Fruit fly (Drosophila melanogaster) whole organism, embryonic: ENCODE results near the gene Nup98-96.
A peak's percentile ranks its signal among the peaks of the same experiment; 100 is the strongest.

ENCODE experiments used
- B-H1 ChIP-seq: fragments of 200-800 bp; sonication (Bioruptor generic); IDR thresholded peaks from 3 replicates; pipeline ENCODE4 v1.3.6; 2022; ENCODE audit warnings: missing biosample characterization, missing genetic modification characterization
- C15 ChIP-seq: fragments of 200-800 bp; sonication (Bioruptor generic); IDR thresholded peaks from 3 replicates; pipeline ENCODE4 v1.3.6; 2022; ENCODE audit warnings: missing biosample characterization, missing genetic modification characterization
- CG10543 ChIP-seq: fragments of 200-800 bp; sonication (Bioruptor generic); optimal IDR thresholded peaks from 3 replicates; lab custom pipeline; 2017; ENCODE audit warnings: missing biosample characterization, mild to moderate bottlenecking, missing genetic modification characterization, moderate library complexity
- CG11560 ChIP-seq: fragments of 200-800 bp; sonication (Bioruptor generic); IDR thresholded peaks from 3 replicates; pipeline ENCODE4 v1.3.6; 2022; ENCODE audit warnings: missing biosample characterization, missing genetic modification characterization
- CG12104 ChIP-seq: fragments of 200-800 bp; sonication (Bioruptor generic); optimal IDR thresholded peaks from 3 replicates; lab custom pipeline; 2016; ENCODE audit warnings: missing biosample characterization, missing genetic modification characterization
- CG13424 ChIP-seq: fragments of 200-800 bp; sonication (Bioruptor generic); optimal IDR thresholded peaks from 2 replicates; lab custom pipeline; 2019; ENCODE audit warnings: missing biosample characterization, mild to moderate bottlenecking, missing genetic modification characterization, moderate library complexity
- CG13775 ChIP-seq: fragments of 200-800 bp; sonication (Bioruptor generic); optimal IDR thresholded peaks from 3 replicates; lab custom pipeline; 2017; ENCODE audit warnings: missing biosample characterization, mild to moderate bottlenecking, missing genetic modification characterization
- CG17568 ChIP-seq: fragments of 200-800 bp; sonication (Bioruptor generic); optimal IDR thresholded peaks from 2 replicates; lab custom pipeline; 2018; ENCODE audit warnings: missing biosample characterization, mild to moderate bottlenecking, missing genetic modification characterization, moderate library complexity
- CG2712 ChIP-seq: fragments of 200-800 bp; optimal IDR thresholded peaks from 3 replicates; lab custom pipeline; 2019; ENCODE audit warnings: missing biosample characterization, mild to moderate bottlenecking, missing genetic modification characterization, moderate library complexity
- CG34422 ChIP-seq: fragments of 200-800 bp; sonication (Bioruptor generic); IDR thresholded peaks from 3 replicates; pipeline ENCODE4 v1.3.6; 2022; ENCODE audit warnings: missing biosample characterization, missing genetic modification characterization
- CG6175 ChIP-seq: fragments of 200-800 bp; sonication (Bioruptor generic); IDR thresholded peaks from 3 replicates; pipeline ENCODE4 v1.3.6; 2022; ENCODE audit warnings: missing biosample characterization, missing genetic modification characterization
- CG6791 ChIP-seq: fragments of 200-800 bp; sonication (Bioruptor generic); IDR thresholded peaks from 3 replicates; pipeline ENCODE4 v1.3.6; 2022; ENCODE audit warnings: missing biosample characterization, missing genetic modification characterization; ENCODE audit not compliant: partially characterized antibody
- CG6854 ChIP-seq: fragments of 200-800 bp; sonication (Bioruptor generic); optimal IDR thresholded peaks from 3 replicates; lab custom pipeline; 2017; ENCODE audit warnings: missing biosample characterization, mild to moderate bottlenecking, missing genetic modification characterization
- CG8359 ChIP-seq: fragments of 200-800 bp; sonication (Bioruptor generic); optimal IDR thresholded peaks from 2 replicates; lab custom pipeline; 2017; ENCODE audit warnings: missing biosample characterization, mild to moderate bottlenecking, missing genetic modification characterization, borderline replicate concordance
- CG9437 ChIP-seq: fragments of 200-800 bp; sonication (Bioruptor generic); optimal IDR thresholded peaks from 2 replicates; lab custom pipeline; 2018; ENCODE audit warnings: missing biosample characterization, mild to moderate bottlenecking, missing genetic modification characterization
- CG9876 ChIP-seq: fragments of 200-800 bp; sonication (Bioruptor generic); optimal IDR thresholded peaks from 2 replicates; lab custom pipeline; 2016; ENCODE audit warnings: missing biosample characterization, missing genetic modification characterization
- CTCF ChIP-seq: fragments of 200-800 bp; sonication (Bioruptor generic); optimal IDR thresholded peaks from 2 replicates; lab custom pipeline; 2017; ENCODE audit warnings: missing biosample characterization, mild to moderate bottlenecking, missing genetic modification characterization, moderate library complexity
- E2f1 ChIP-seq: fragments of 200-800 bp; sonication (Bioruptor generic); IDR thresholded peaks from 2 replicates; pipeline ENCODE4 v1.3.6; 2022; ENCODE audit warnings: missing biosample characterization, missing genetic modification characterization
- HLHmδ ChIP-seq: fragments of 200-800 bp; sonication (Bioruptor generic); optimal IDR thresholded peaks from 2 replicates; lab custom pipeline; 2018; ENCODE audit warnings: missing biosample characterization, mild to moderate bottlenecking, missing genetic modification characterization, moderate library complexity
- Hmr ChIP-seq: fragments of 200-800 bp; sonication (Bioruptor generic); optimal IDR thresholded peaks from 3 replicates; lab custom pipeline; 2017; ENCODE audit warnings: mild to moderate bottlenecking, missing biosample characterization, missing genetic modification reagents, missing genetic modification characterization
- Lpt ChIP-seq: fragments of >200 bp; optimal IDR thresholded peaks from 2 replicates; lab custom pipeline; 2018; ENCODE audit warnings: missing biosample characterization, missing genetic modification characterization
- MBD-R2 ChIP-seq: fragments of 200-800 bp; sonication (Bioruptor generic); IDR thresholded peaks from 2 replicates; pipeline ENCODE4 v1.3.6; 2022; ENCODE audit warnings: missing biosample characterization, missing genetic modification characterization
- Med ChIP-seq: fragments of 200-800 bp; sonication (Bioruptor generic); peaks from one replicate; lab custom pipeline; 2016; ENCODE audit warnings: missing biosample characterization, missing genetic modification characterization, mild to moderate bottlenecking, inconsistent platforms, moderate library complexity
- Myb ChIP-seq: fragments of 200-800 bp; sonication (Bioruptor generic); optimal IDR thresholded peaks from 2 replicates; lab custom pipeline; 2016; ENCODE audit warnings: missing biosample characterization, missing genetic modification characterization
- NC2α ChIP-seq: fragments of 200-800 bp; sonication (Bioruptor generic); optimal IDR thresholded peaks from 2 replicates; lab custom pipeline; 2016; ENCODE audit warnings: missing biosample characterization, missing genetic modification characterization
- Nf-YC ChIP-seq: fragments of 200-800 bp; optimal IDR thresholded peaks from 3 replicates; lab custom pipeline; 2019; ENCODE audit warnings: missing biosample characterization, mild to moderate bottlenecking, missing genetic modification characterization, moderate library complexity
- Rx ChIP-seq: fragments of 200-800 bp; sonication (Bioruptor generic); IDR thresholded peaks from 2 replicates; pipeline ENCODE4 v1.3.6; 2022; ENCODE audit warnings: missing biosample characterization, missing genetic modification characterization
- Sin3A ChIP-seq: fragments of >200 bp; optimal IDR thresholded peaks from 2 replicates; lab custom pipeline; 2018
- Six4 ChIP-seq: fragments of 200-800 bp; sonication (Bioruptor generic); optimal IDR thresholded peaks from 2 replicates; lab custom pipeline; 2016; ENCODE audit warnings: missing biosample characterization, missing genetic modification characterization
- Sry-β ChIP-seq: fragments of 200-800 bp; sonication (Bioruptor generic); optimal IDR thresholded peaks from 2 replicates; lab custom pipeline; 2018; ENCODE audit warnings: missing biosample characterization, mild to moderate bottlenecking, missing genetic modification characterization, moderate library complexity
- ab ChIP-seq: fragments of 200-800 bp; sonication (Bioruptor generic); optimal IDR thresholded peaks from 2 replicates; lab custom pipeline; 2016; ENCODE audit warnings: missing biosample characterization, missing genetic modification characterization
- ara ChIP-seq: fragments of 200-800 bp; sonication (Bioruptor generic); IDR thresholded peaks from 2 replicates; pipeline ENCODE4 v1.3.6; 2022; ENCODE audit warnings: missing biosample characterization, missing genetic modification characterization
- ato ChIP-seq: fragments of 200-800 bp; sonication (Bioruptor generic); IDR thresholded peaks from 2 replicates; pipeline ENCODE4 v1.3.6; 2022; ENCODE audit warnings: missing biosample characterization, missing genetic modification characterization; ENCODE audit not compliant: partially characterized antibody
- cas ChIP-seq: fragments of 200-800 bp; sonication (Bioruptor generic); IDR thresholded peaks from 2 replicates; pipeline ENCODE4 v1.3.6; 2022; ENCODE audit warnings: missing biosample characterization, missing genetic modification characterization
- caup ChIP-seq: fragments of 200-800 bp; sonication (Bioruptor generic); optimal IDR thresholded peaks from 3 replicates; lab custom pipeline; 2017; ENCODE audit warnings: missing biosample characterization, mild to moderate bottlenecking, missing genetic modification characterization, moderate library complexity; ENCODE audit not compliant: severe bottlenecking
- chinmo ChIP-seq: fragments of 200-800 bp; sonication (Bioruptor generic); IDR thresholded peaks from 4 replicates; pipeline ENCODE4 v1.3.6; 2022; ENCODE audit warnings: missing biosample characterization, missing genetic modification characterization; ENCODE audit not compliant: partially characterized antibody
- ems ChIP-seq: fragments of 200-800 bp; sonication (Bioruptor generic); optimal IDR thresholded peaks from 3 replicates; lab custom pipeline; 2016; ENCODE audit warnings: missing biosample characterization, missing genetic modification characterization
- gsb-n ChIP-seq: fragments of 200-800 bp; sonication (Bioruptor generic); optimal IDR thresholded peaks from 3 replicates; lab custom pipeline; 2018; ENCODE audit warnings: missing biosample characterization, mild to moderate bottlenecking, missing genetic modification characterization
- h ChIP-seq: fragments of >200 bp; optimal IDR thresholded peaks from 2 replicates; lab custom pipeline; 2017
- ind ChIP-seq: fragments of 200-800 bp; sonication (Bioruptor generic); optimal IDR thresholded peaks from 3 replicates; lab custom pipeline; 2016; ENCODE audit warnings: missing biosample characterization, missing genetic modification characterization
- lmd ChIP-seq: fragments of 200-800 bp; sonication (Bioruptor generic); IDR thresholded peaks from 2 replicates; pipeline ENCODE4 v1.3.6; 2022; ENCODE audit warnings: missing biosample characterization, missing genetic modification characterization
- maf-S ChIP-seq: fragments of 200-800 bp; sonication (Bioruptor generic); optimal IDR thresholded peaks from 2 replicates; lab custom pipeline; 2016; ENCODE audit warnings: missing biosample characterization, missing genetic modification characterization
- odd ChIP-seq: fragments of 200-800 bp; sonication (Bioruptor generic); optimal IDR thresholded peaks from 2 replicates; lab custom pipeline; 2017; ENCODE audit warnings: missing biosample characterization, mild to moderate bottlenecking, missing genetic modification characterization
- phol ChIP-seq: fragments of 200-800 bp; sonication (Bioruptor generic); optimal IDR thresholded peaks from 3 replicates; lab custom pipeline; 2018; ENCODE audit warnings: missing biosample characterization, mild to moderate bottlenecking, missing genetic modification characterization, moderate library complexity
- pros ChIP-seq: fragments of 200-800 bp; sonication (Bioruptor generic); optimal IDR thresholded peaks from 3 replicates; lab custom pipeline; 2019; ENCODE audit warnings: missing biosample characterization, mild to moderate bottlenecking, missing genetic modification characterization, moderate library complexity
- rib ChIP-seq: fragments of 200-800 bp; sonication (Bioruptor generic); IDR thresholded peaks from 2 replicates; pipeline ENCODE4 v1.3.6; 2022; ENCODE audit warnings: missing biosample characterization, missing genetic modification characterization
- schlank ChIP-seq: fragments of 200-800 bp; sonication (Bioruptor generic); optimal IDR thresholded peaks from 2 replicates; lab custom pipeline; 2018; ENCODE audit warnings: missing biosample characterization, mild to moderate bottlenecking, missing genetic modification characterization
- sna ChIP-seq: fragments of 200-800 bp; sonication (Bioruptor generic); IDR thresholded peaks from 2 replicates; pipeline ENCODE4 v1.3.6; 2022; ENCODE audit warnings: missing biosample characterization, missing genetic modification characterization; ENCODE audit not compliant: partially characterized antibody
- tll ChIP-seq, 2 experiments: fragments of 200-800 bp in 1 of 2; fragments of >200 bp in 1 of 2; sonication (Bioruptor generic) in 1 of 2; optimal IDR thresholded peaks; 2 replicates each; lab custom pipeline; 2017 to 2019; ENCODE audit warnings: missing biosample characterization in 2 of 2, missing genetic modification characterization in 2 of 2, mild to moderate bottlenecking in 1 of 2, moderate library complexity in 1 of 2
- usp ChIP-seq: fragments of >200 bp; optimal IDR thresholded peaks from 2 replicates; lab custom pipeline; 2017; ENCODE audit warnings: missing biosample characterization, missing genetic modification characterization
- vfl ChIP-seq: fragments of 200-800 bp; sonication (Bioruptor generic); optimal IDR thresholded peaks from 2 replicates; lab custom pipeline; 2016; ENCODE audit warnings: missing biosample characterization, missing genetic modification characterization

The Nup98-96 gene

dm6 chr3R:23782456-23783402, 1.3 kb upstream of the Nup98-96 start (continued):
- TF ChIP-seq Hmr (GFP tag; lab: Kevin White, UChicago) (peak; percentile 71), CG11560 (tag; lab: Robert Waterston, UW) (peak; percentile 37; the same call in 1 of the 3 replicates), Six4 (GFP tag; lab: Kevin White, UChicago) (peak; percentile 83), schlank (tag; lab: Kevin White, UChicago) (peak; percentile 74), h (lab: Kevin White, UChicago) (no peak), tll (GFP tag; optimal IDR thresholded peaks at IDR 0.05; lab: Kevin White, UChicago) (peak in 1 of 2 experiments; percentile 80), Lpt (GFP tag; lab: Kevin White, UChicago) (no peak), MBD-R2 (GFP tag; lab: Robert Waterston, UW) (peak; percentile 32; the same call in 1 of the 2 replicates), phol (tag; lab: Kevin White, UChicago) (peak; percentile 95), usp (no peak), CG9437 (GFP tag; lab: Kevin White, UChicago) (peak; percentile 83), CG13424 (tag; lab: Kevin White, UChicago) (peak; percentile 82), CG6854 (GFP tag; lab: Kevin White, UChicago) (peak; percentile 43), CG12104 (GFP tag; lab: Kevin White, UChicago) (peak; percentile 70), CG9876 (GFP tag; lab: Kevin White, UChicago) (no peak), CG8359 (GFP tag; lab: Kevin White, UChicago) (peak; percentile 81), C15 (no peak), ab (peak; percentile 83), CG2712 (tag; lab: Kevin White, UChicago) (peak; percentile 96), E2f1 (GFP tag; lab: Robert Waterston, UW) (peak; percentile 78), ind (GFP tag; lab: Kevin White, UChicago) (peak; percentile 80), ems (GFP tag; lab: Kevin White, UChicago) (peak; percentile 73), sna (GFP tag; lab: Robert Waterston, UW) (0 out of 2 replicates have a peak, but pooled peaks have one; percentile 38), cas (GFP tag; lab: Robert Waterston, UW) (no peak), pros (GFP tag; lab: Kevin White, UChicago) (peak; percentile 63), CG17568 (GFP tag; lab: Kevin White, UChicago) (peak; percentile 73), gsb-n (tag; lab: Kevin White, UChicago) (peak; percentile 95), ato (GFP tag; lab: Robert Waterston, UW) (no peak), Myb (GFP tag; lab: Kevin White, UChicago) (peak; percentile 42), Nf-YC (tag; lab: Kevin White, UChicago) (peak; percentile 85), chinmo (no peak), Rx (GFP tag; lab: Robert Waterston, UW) (peak; percentile 79), HLHmδ (GFP tag; lab: Kevin White, UChicago) (peak; percentile 95), CG6791 (no peak; the same call in 2 of the 3 replicates), ara (GFP tag; lab: Robert Waterston, UW) (peak; percentile 93), lmd (peak; percentile 80), B-H1 (peak; percentile 49; the same call in 2 of the 3 replicates)

DNA sequence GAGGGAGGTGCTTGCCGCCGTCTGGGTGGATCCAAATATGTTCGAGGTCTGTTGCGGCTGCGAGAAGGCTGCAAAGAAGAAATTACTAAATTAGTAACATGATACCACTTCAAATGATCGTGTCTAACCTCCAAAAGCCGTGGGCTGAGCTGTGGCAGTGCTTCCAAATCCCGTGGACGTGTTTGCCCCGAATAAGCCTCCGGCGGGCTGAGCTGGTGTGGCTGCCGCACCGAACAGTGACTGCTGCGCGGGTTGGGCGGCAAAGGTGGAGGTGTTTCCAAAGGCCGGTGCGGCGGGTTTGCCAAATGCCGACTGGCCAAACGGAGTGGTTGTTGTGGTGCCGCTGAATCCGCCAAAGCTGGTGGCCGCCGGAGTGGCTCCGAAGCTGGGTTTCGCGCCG, 664 bp downstream of the Nup98-96 start:
- TF ChIP-seq CG13775 (GFP tag; lab: Kevin White, UChicago) (no peak), Sry-β (GFP tag; lab: Kevin White, UChicago) (no peak), caup (no peak), NC2α (no peak), CTCF (GFP tag; lab: Kevin White, UChicago) (no peak), CG34422 (peak; percentile 67; the same call in 2 of the 3 replicates), rib (GFP tag; lab: Robert Waterston, UW) (no peak), Sin3A (lab: Kevin White, UChicago) (no peak), CG6175 (GFP tag; lab: Robert Waterston, UW) (no peak), vfl (GFP tag; lab: Kevin White, UChicago) (no peak), CG10543 (GFP tag; lab: Kevin White, UChicago) (no peak), maf-S (GFP tag; lab: Kevin White, UChicago) (no peak), odd (GFP tag; lab: Kevin White, UChicago) (no peak), Med (GFP tag; lab: Kevin White, UChicago) (peak; percentile 55)
